Worm (Caenorhabditis elegans) whole organism, early embryonic: ENCODE measurements around the gene srbc-76.

Source experiments
- aly-1 ChIP-seq: sonication (generic microtip); optimal IDR thresholded peaks from 2 replicates; lab custom pipeline; 2016; ENCODE audit warnings: missing genetic modification characterization, missing compliant biosample characterization
- ama-1 ChIP-seq: fragments of 150-350 bp; optimal IDR thresholded peaks from 2 replicates; lab custom pipeline; 2014
- ceh-13 ChIP-seq: fragments of 200-800 bp; sonication (Bioruptor generic); optimal IDR thresholded peaks from 2 replicates; lab custom pipeline; 2018; ENCODE audit warnings: mild to moderate bottlenecking, missing genetic modification characterization, missing compliant biosample characterization
- pes-1 ChIP-seq: fragments of 200-800 bp; sonication (Bioruptor generic); IDR thresholded peaks from 2 replicates; pipeline ENCODE4 v1.3.6; 2022; ENCODE audit warnings: missing genetic modification reagents, missing genetic modification characterization, missing compliant biosample characterization
- tbx-11 ChIP-seq: fragments of 200-800 bp; sonication (Bioruptor generic); IDR thresholded peaks from 2 replicates; pipeline ENCODE4 v1.3.6; 2022; ENCODE audit warnings: missing genetic modification characterization, missing compliant biosample characterization
- tbx-37 ChIP-seq: fragments of 200-800 bp; sonication (Bioruptor generic); conservative IDR thresholded peaks from 2 replicates; pipeline ENCODE4 v1.3.6; 2022; ENCODE audit warnings: missing genetic modification reagents, missing genetic modification characterization, missing compliant biosample characterization
- tra-4 ChIP-seq: sonication (generic microtip); optimal IDR thresholded peaks from 2 replicates; lab custom pipeline; 2017; ENCODE audit warnings: missing genetic modification characterization, missing compliant biosample characterization

DNA sequence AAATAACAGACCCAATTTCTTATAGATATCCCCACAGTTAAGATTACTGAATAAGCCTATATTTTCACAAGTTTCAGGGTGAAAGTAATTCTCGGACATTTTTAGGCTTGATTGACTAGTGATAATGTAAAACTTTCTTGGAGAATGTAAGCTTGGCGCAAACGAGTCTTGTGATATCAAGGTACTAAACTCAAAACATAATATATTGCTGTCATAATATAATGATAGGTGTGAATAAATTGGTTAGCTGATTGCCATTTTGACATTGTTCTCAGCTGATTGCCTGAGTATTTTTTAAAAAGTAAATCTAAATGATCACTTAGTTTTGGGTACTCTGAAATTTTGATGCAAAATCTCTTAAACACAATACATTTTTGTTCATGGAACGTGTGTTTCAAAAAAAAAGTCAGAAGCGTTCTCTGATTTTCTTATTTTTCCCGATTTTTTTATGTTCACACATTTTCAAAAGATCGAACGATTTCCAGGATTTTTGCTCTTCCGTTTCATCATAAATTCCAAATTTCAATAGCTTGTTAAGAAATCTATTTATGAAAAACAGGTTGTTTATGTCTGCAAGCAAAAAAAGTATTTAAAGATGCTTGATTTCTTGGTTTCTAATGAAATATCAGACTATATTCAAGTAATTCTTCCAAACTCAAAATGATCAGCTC lies 29.2 kb downstream of the srbc-76 start, which contains the start of the genes srw-19 and srx-51:
- no peak for TF ChIP-seq ceh-13 (GFP tag; lab: Kevin White, UChicago)
- no peak for TF ChIP-seq tra-4
- TF ChIP-seq tbx-37 (GFP tag; lab: Robert Waterston, UW), result no peak
- no peak for TF ChIP-seq tbx-11 (GFP tag; lab: Robert Waterston, UW)
- TF ChIP-seq pes-1 (GFP tag; lab: Robert Waterston, UW), result no peak
- no peak for TF ChIP-seq ama-1
- no peak for TF ChIP-seq aly-1 (tag; lab: Kevin White, UChicago)
